Fruit fly (Drosophila melanogaster): ENCODE results near the gene MED28.

DNA sequence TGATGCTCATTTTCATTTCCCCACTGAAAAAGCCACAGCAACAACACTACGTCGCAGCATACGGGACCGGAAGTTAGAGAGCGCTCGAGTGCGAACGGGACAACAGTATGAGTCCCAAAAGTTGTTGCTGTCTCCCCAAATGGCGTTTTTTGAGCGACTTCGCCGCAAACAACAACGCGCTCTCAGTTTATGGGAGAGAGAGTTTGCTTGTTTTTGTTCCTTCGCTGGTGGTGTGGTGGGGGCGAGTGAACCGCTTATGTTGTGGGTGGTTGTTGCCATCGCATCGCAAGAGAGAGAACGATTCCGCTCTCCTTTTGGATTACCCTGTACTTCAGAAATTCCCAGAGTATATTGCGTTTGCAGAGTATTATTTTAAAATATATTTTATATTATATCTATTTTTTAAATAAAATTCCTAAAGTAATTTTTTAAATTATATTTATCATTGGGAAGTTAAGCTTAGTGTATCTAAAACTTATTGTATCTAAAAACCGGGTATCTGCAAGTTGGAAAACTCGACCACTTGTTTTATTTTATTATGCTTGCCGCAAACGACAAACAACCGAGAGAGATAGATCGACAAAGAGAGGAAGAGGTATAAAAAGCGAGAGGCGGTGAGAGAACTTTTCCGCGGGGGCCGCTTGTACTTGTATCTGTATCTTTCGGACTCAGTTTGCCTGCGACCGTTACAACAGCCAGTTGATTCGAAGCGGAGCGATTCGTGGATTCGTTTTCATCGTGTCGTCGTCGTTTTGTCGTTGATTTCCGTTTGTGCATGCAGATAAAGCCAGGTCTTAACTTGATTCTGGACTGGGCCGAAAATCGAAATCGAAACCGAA, 38.9 kb downstream of the MED28 start, which contains the start of gene msi:
- TF ChIP-seq Blimp-1 (GFP tag; optimal IDR thresholded peaks at IDR 0.05) (peak; percentile 94), Sox102F (GFP tag; optimal IDR thresholded peaks at IDR 0.05) (peak; percentile 89), Sox15 (GFP tag; optimal IDR thresholded peaks at IDR 0.05) (peak; percentile 89), CG3032 (tag; optimal IDR thresholded peaks at IDR 0.05) (peak; percentile 99), fkh (GFP tag; optimal IDR thresholded peaks at IDR 0.05) (peak; percentile 82), Gug (GFP tag; IDR thresholded peaks at IDR 0.05) (peak; percentile 98)

All from whole organism, prepupa.